Worm (Caenorhabditis elegans) whole organism, L4 larva: Measurements from ENCODE around the gene atg-3.
A peak's percentile ranks its signal among the peaks of the same experiment; 100 is the strongest.

Experiments
- D1046.2 ChIP-seq: fragments of 200-800 bp; sonication (Bioruptor generic); IDR thresholded peaks from 2 replicates; pipeline ENCODE4 v1.3.6; 2022; ENCODE audit warnings: missing genetic modification characterization, missing compliant biosample characterization
- F44E2.7 ChIP-seq: fragments of 200-800 bp; sonication (Bioruptor generic); IDR thresholded peaks from 2 replicates; pipeline ENCODE4 v2.1.2; 2022; ENCODE audit warnings: missing genetic modification characterization, missing compliant biosample characterization
- T26A8.4 ChIP-seq: fragments of 200-800 bp; sonication (Bioruptor generic); IDR thresholded peaks from 2 replicates; pipeline ENCODE4 v1.3.6; 2022; ENCODE audit warnings: missing genetic modification characterization, missing compliant biosample characterization
- Y48G9A.11 ChIP-seq: fragments of 200-800 bp; sonication (Bioruptor generic); IDR thresholded peaks from 2 replicates; pipeline ENCODE4 v1.3.6; 2022; ENCODE audit warnings: missing genetic modification reagents, missing genetic modification characterization, missing compliant biosample characterization
- aha-1 ChIP-seq: fragments of 150-350 bp; peaks from one replicate; lab custom pipeline; 2014; ENCODE audit warnings: missing biosample characterization, missing genetic modification characterization
- aly-2 ChIP-seq: sonication (generic microtip); optimal IDR thresholded peaks from 2 replicates; lab custom pipeline; 2018; ENCODE audit warnings: missing biosample characterization, missing genetic modification characterization
- ceh-28 ChIP-seq: fragments of 150-350 bp; optimal IDR thresholded peaks from 2 replicates; lab custom pipeline; 2014; ENCODE audit warnings: missing biosample characterization, missing genetic modification reagents, missing genetic modification characterization
- ceh-32 ChIP-seq: sonication (generic microtip); optimal IDR thresholded peaks from 2 replicates; lab custom pipeline; 2016; ENCODE audit warnings: mild to moderate bottlenecking, missing genetic modification characterization, missing compliant biosample characterization; ENCODE audit not compliant: poor library complexity
- ceh-82 ChIP-seq: sonication (generic microtip); optimal IDR thresholded peaks from 2 replicates; lab custom pipeline; 2017; ENCODE audit warnings: missing biosample characterization, missing genetic modification characterization
- dmd-8 ChIP-seq: fragments of 200-800 bp; sonication (Bioruptor generic); IDR thresholded peaks from 2 replicates; pipeline ENCODE4 v1.3.6; 2022; ENCODE audit warnings: missing genetic modification characterization, missing compliant biosample characterization
- dpl-1 ChIP-seq: fragments of 150-350 bp; optimal IDR thresholded peaks from 2 replicates; lab custom pipeline; 2014; ENCODE audit warnings: missing biosample characterization, missing genetic modification reagents, missing genetic modification characterization
- egl-27 ChIP-seq: sonication (generic microtip); optimal IDR thresholded peaks from 3 replicates; lab custom pipeline; 2017; ENCODE audit warnings: missing biosample characterization, missing genetic modification reagents, missing genetic modification characterization
- lin-39 ChIP-seq: fragments of 150-350 bp; optimal IDR thresholded peaks from 2 replicates; lab custom pipeline; 2014; ENCODE audit warnings: missing biosample characterization, missing genetic modification reagents, missing genetic modification characterization
- madf-9 ChIP-seq: fragments of 200-800 bp; sonication (Bioruptor generic); conservative IDR thresholded peaks from 2 replicates; pipeline ENCODE4 v1.3.6; 2022; ENCODE audit warnings: missing genetic modification reagents, missing genetic modification characterization, missing compliant biosample characterization
- nhr-28 ChIP-seq: fragments of 150-350 bp; optimal IDR thresholded peaks from 2 replicates; lab custom pipeline; 2014; ENCODE audit warnings: missing biosample characterization, missing genetic modification characterization
- nhr-42 ChIP-seq: fragments of 200-800 bp; sonication (Bioruptor generic); IDR thresholded peaks from 2 replicates; pipeline ENCODE4 v1.3.6; 2022; ENCODE audit warnings: missing genetic modification characterization, missing compliant biosample characterization
- nhr-6 ChIP-seq: fragments of 150-350 bp; optimal IDR thresholded peaks from 2 replicates; lab custom pipeline; 2014; ENCODE audit warnings: missing biosample characterization, missing genetic modification characterization
- nhr-77 ChIP-seq: fragments of 150-350 bp; optimal IDR thresholded peaks from 2 replicates; lab custom pipeline; 2014; ENCODE audit warnings: missing biosample characterization, missing genetic modification characterization
- pha-4 ChIP-seq, 2 experiments: fragments of 150-350 bp in 1 of 2; fragments of 200-800 bp in 1 of 2; sonication (Bioruptor generic) in 1 of 2; IDR thresholded peaks in 1 of 2; optimal IDR thresholded peaks in 1 of 2; 2 replicates each; pipeline versions ENCODE4 v1.3.6 to Lab custom; 2014 to 2022; ENCODE audit warnings: missing genetic modification characterization in 2 of 2, missing genetic modification reagents in 2 of 2, missing biosample characterization in 1 of 2, missing compliant biosample characterization in 1 of 2
- php-3 ChIP-seq: fragments of 200-800 bp; sonication (Bioruptor generic); IDR thresholded peaks from 2 replicates; pipeline ENCODE4 v1.3.6; 2022; ENCODE audit warnings: missing genetic modification reagents, missing genetic modification characterization, missing compliant biosample characterization
- pqm-1 ChIP-seq: sonication (generic microtip); optimal IDR thresholded peaks from 2 replicates; lab custom pipeline; 2017; ENCODE audit warnings: missing biosample characterization, missing genetic modification characterization
- saeg-2 ChIP-seq: fragments of 200-800 bp; sonication (Bioruptor generic); IDR thresholded peaks from 2 replicates; pipeline ENCODE4 v1.3.6; 2022; ENCODE audit warnings: missing genetic modification reagents, missing genetic modification characterization, missing compliant biosample characterization
- sdz-12 ChIP-seq: fragments of 200-800 bp; sonication (Bioruptor generic); optimal IDR thresholded peaks from 2 replicates; lab custom pipeline; 2018; ENCODE audit warnings: mild to moderate bottlenecking, missing genetic modification characterization, missing compliant biosample characterization
- set-16 ChIP-seq: fragments of 200-800 bp; sonication (Bioruptor generic); IDR thresholded peaks from 2 replicates; pipeline ENCODE4 v1.3.6; 2022; ENCODE audit warnings: missing genetic modification reagents, missing genetic modification characterization, missing compliant biosample characterization
- spr-1 ChIP-seq: sonication (generic microtip); optimal IDR thresholded peaks from 2 replicates; lab custom pipeline; 2016; ENCODE audit warnings: mild to moderate bottlenecking, missing genetic modification characterization, missing compliant biosample characterization
- unc-62 ChIP-seq, 3 experiments: fragments of 150-350 bp in 1 of 3; sonication (generic microtip); optimal IDR thresholded peaks in 2 of 3; peaks in 1 of 3; 1 replicate in 1 of 3; 2 replicates in 2 of 3; lab custom pipeline; 2014 to 2017; ENCODE audit warnings: missing biosample characterization in 3 of 3, missing genetic modification characterization in 3 of 3, missing genetic modification reagents in 3 of 3, missing genotype in 1 of 3
- zip-2 ChIP-seq: fragments of 150-350 bp; optimal IDR thresholded peaks from 2 replicates; lab custom pipeline; 2014; ENCODE audit warnings: missing biosample characterization, missing genetic modification characterization
- ztf-7 ChIP-seq: fragments of 150-350 bp; optimal IDR thresholded peaks from 2 replicates; lab custom pipeline; 2014; ENCODE audit warnings: missing biosample characterization, missing genetic modification characterization

The atg-3 gene

ce11 chrIV:1010212-1010611 is at the start of gene atg-3:
Gene atg-3, plus strand, starts transcription at chrIV:1010512.
- TF ChIP-seq aha-1 (tag; lab: Kevin White, UChicago) (peak; percentile 6), ztf-7 (no peak)

ce11 chrIV:961862-962261 is 48.5 kb upstream of the atg-3 start:
- TF ChIP-seq dpl-1 (GFP tag; lab: Kevin White, UChicago) (no peak), pha-4 (GFP tag; IDR thresholded peaks at IDR 0.05; lab: Robert Waterston, UW) (no peak), pha-4 (tag; optimal IDR thresholded peaks at IDR 0.05; lab: Kevin White, UChicago) (no peak), sdz-12 (GFP tag; lab: Kevin White, UChicago) (no peak), ztf-7 (no peak), ceh-32 (tag; lab: Kevin White, UChicago) (no peak), aha-1 (tag; lab: Kevin White, UChicago) (no peak), egl-27 (tag; lab: Kevin White, UChicago) (no peak), spr-1 (tag; lab: Kevin White, UChicago) (no peak), Y48G9A.11 (GFP tag; lab: Robert Waterston, UW) (no peak), T26A8.4 (GFP tag; lab: Robert Waterston, UW) (no peak), zip-2 (tag; lab: Kevin White, UChicago) (no peak), aly-2 (tag; lab: Kevin White, UChicago) (no peak), saeg-2 (GFP tag; lab: Robert Waterston, UW) (no peak), lin-39 (no peak), nhr-6 (tag; lab: Kevin White, UChicago) (no peak)

ce11 chrIV:971122-971521 is 39.2 kb upstream of the atg-3 start:
- peak; percentile 95 for TF ChIP-seq aha-1 (tag; lab: Kevin White, UChicago)
- no peak for TF ChIP-seq aly-2 (tag; lab: Kevin White, UChicago)

- TF ChIP-seq dmd-8 (GFP tag; lab: Robert Waterston, UW), result no peak
- 0 out of 2 replicates have a peak, but pooled peaks have one; percentile 51 for TF ChIP-seq D1046.2 (GFP tag; lab: Robert Waterston, UW)
- no peak for TF ChIP-seq madf-9 (GFP tag; lab: Robert Waterston, UW)
- 0 out of 2 replicates have a peak, but pooled peaks have one; percentile 19 for TF ChIP-seq set-16 (GFP tag; lab: Robert Waterston, UW)
- TF ChIP-seq, all 104 proteins: peak for 2
Measured at ce11 chrIV:972401-972800, 37.9 kb upstream of the atg-3 start.

ce11 chrIV:972811-973428 is 37.4 kb upstream of the atg-3 start:
- TF ChIP-seq unc-62 (GFP tag; optimal IDR thresholded peaks at IDR 0.05 in 1 of 2; lab: Kevin White, UChicago) (no peak), unc-62 (tag; optimal IDR thresholded peaks at IDR 0.05; lab: Kevin White, UChicago) (no peak), nhr-77 (no peak), nhr-42 (GFP tag; lab: Robert Waterston, UW) (no peak), ceh-82 (no peak), ceh-28 (tag; lab: Kevin White, UChicago) (peak; percentile 90)
- TF ChIP-seq, all 104 proteins: peak for 1

ce11 chrIV:976372-976771 is 33.9 kb upstream of the atg-3 start:
- 0 out of 2 replicates have a peak, but pooled peaks have one; percentile 12 for TF ChIP-seq php-3 (GFP tag; lab: Robert Waterston, UW)
- peak; percentile 22 for TF ChIP-seq pqm-1 (tag; lab: Kevin White, UChicago)
- TF ChIP-seq nhr-28, result peak; percentile 15
- TF ChIP-seq dpl-1 (GFP tag; lab: Kevin White, UChicago), result no peak

- TF ChIP-seq ceh-28 (tag; lab: Kevin White, UChicago) (peak; percentile 91), F44E2.7 (GFP tag; lab: Robert Waterston, UW) (0 out of 2 replicates have a peak, but pooled peaks have one; percentile 29)
Measured at ce11 chrIV:977793-978192, 32.5 kb upstream of the atg-3 start.
